Worm (Caenorhabditis elegans): Measurements from ENCODE around the gene fmo-1.

DNA sequence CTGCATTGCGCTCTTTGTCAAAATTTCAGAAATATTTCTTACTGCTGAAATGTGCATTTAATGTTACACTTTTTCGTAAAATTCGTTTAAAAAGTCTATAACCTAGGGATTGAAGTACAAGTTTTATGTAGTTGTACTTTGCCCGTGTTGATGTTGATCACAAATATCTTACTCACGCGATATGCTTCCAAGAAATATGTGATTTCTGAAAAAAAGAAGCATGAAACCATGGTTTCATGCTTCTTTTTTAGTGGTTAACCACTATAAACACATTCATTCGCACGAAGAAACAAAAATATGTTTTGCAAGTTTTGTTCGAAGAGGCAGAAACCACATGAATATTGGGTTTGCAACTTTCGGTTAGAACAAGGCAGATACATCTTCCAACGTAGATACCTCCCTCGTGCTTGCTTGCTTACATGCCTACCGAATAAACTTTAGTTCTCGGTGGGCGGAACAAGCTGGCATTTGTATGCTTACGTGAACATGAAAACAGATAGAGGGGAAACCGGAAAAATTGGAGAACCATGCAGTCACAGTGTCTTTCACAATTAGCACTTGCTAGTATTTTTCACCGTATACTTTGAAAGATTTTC lies 27.4 kb downstream of the fmo-1 start, which contains the start of gene R102.3:
- TF ChIP-seq elt-3 (tag; optimal IDR thresholded peaks at IDR 0.05) (no peak), elt-1 (tag; optimal IDR thresholded peaks at IDR 0.05) (no peak), pqm-1 (tag; optimal IDR thresholded peaks at IDR 0.05) (no peak), ceh-82 (tag; optimal IDR thresholded peaks at IDR 0.05) (no peak), pha-4 (tag; optimal IDR thresholded peaks at IDR 0.05) (no peak), lin-39 (tag; optimal IDR thresholded peaks at IDR 0.05) (no peak), snpc-4 (tag; optimal IDR thresholded peaks at IDR 0.05) (no peak), ceh-9 (tag; optimal IDR thresholded peaks at IDR 0.05) (no peak)
